Worm (Caenorhabditis elegans): ENCODE measurements around the gene rsu-1.

- TF ChIP-seq nhr-11 (tag; optimal IDR thresholded peaks at IDR 0.05) (no peak), dmd-4 (tag; optimal IDR thresholded peaks at IDR 0.05; ENCODE audit: borderline replicate concordance) (no peak), rnt-1 (tag; optimal IDR thresholded peaks at IDR 0.05) (no peak), eyg-1 (tag; optimal IDR thresholded peaks at IDR 0.05) (no peak), che-1 (tag; optimal IDR thresholded peaks at IDR 0.05) (no peak), ceh-30 (tag; optimal IDR thresholded peaks at IDR 0.05) (no peak), hlh-13 (GFP tag; optimal IDR thresholded peaks at IDR 0.05) (no peak), K09A11.1 (tag; optimal IDR thresholded peaks at IDR 0.05; ENCODE audit: insufficient read depth) (no peak), unc-55 (GFP tag; optimal IDR thresholded peaks at IDR 0.05) (no peak), tbx-2 (tag; optimal IDR thresholded peaks at IDR 0.05) (no peak)
These were observed 42.0 kb upstream of the rsu-1 start for ce11 chrIII:3429761-3430160.

All from whole organism, late embryonic.